Fruit fly (Drosophila melanogaster): ENCODE results near the gene CG11583.

Gene CG11583

dm6 chr3L:4282627-4283026 is at the start of gene CG11583 (continued):
- TF ChIP-seq NfI (GFP tag; optimal IDR thresholded peaks at IDR 0.05) = peak; percentile 52
- TF ChIP-seq Optix (GFP tag; IDR thresholded peaks at IDR 0.05) = no peak
- TF ChIP-seq CG5245 (GFP tag; optimal IDR thresholded peaks at IDR 0.05) = peak; percentile 15
- TF ChIP-seq Opbp (GFP tag; IDR thresholded peaks at IDR 0.05; ENCODE audit: partially characterized antibody) = 0 out of 3 replicates have a peak, but pooled peaks have one; percentile 14
- no peak for TF ChIP-seq rib (GFP tag; IDR thresholded peaks at IDR 0.05)
- TF ChIP-seq CG7839 (tag; optimal IDR thresholded peaks at IDR 0.05) = no peak
- TF ChIP-seq gcm2 (GFP tag; optimal IDR thresholded peaks at IDR 0.05) = no peak
- TF ChIP-seq Oli (tag; optimal IDR thresholded peaks at IDR 0.05) = no peak
- TF ChIP-seq zfh2 (GFP tag; optimal IDR thresholded peaks at IDR 0.05) = peak; percentile 51
- TF ChIP-seq onecut (GFP tag; IDR thresholded peaks at IDR 0.05) = no peak
- TF ChIP-seq Dad (GFP tag; optimal IDR thresholded peaks at IDR 0.05) = peak; percentile 35
- TF ChIP-seq CG12659 (GFP tag; optimal IDR thresholded peaks at IDR 0.05) = peak; percentile 63
- no peak for TF ChIP-seq Nf-YA (GFP tag; IDR thresholded peaks at IDR 0.05)
- no peak for TF ChIP-seq otp (GFP tag; IDR thresholded peaks at IDR 0.05)
- peak; percentile 88 for TF ChIP-seq YL-1 (GFP tag; optimal IDR thresholded peaks at IDR 0.05)
- TF ChIP-seq row (GFP tag; IDR thresholded peaks at IDR 0.05) = peak; percentile 67
- TF ChIP-seq CG12769 (tag; optimal IDR thresholded peaks at IDR 0.05) = no peak
- no peak for TF ChIP-seq Taf1 (GFP tag; IDR thresholded peaks at IDR 0.05)
- peak; percentile 17 for TF ChIP-seq CG3163 (GFP tag; optimal IDR thresholded peaks at IDR 0.05)
- no peak for TF ChIP-seq CG5180 (GFP tag; optimal IDR thresholded peaks at IDR 0.05)
- no peak for TF ChIP-seq hbn (GFP tag; IDR thresholded peaks at IDR 0.05; ENCODE audit: partially characterized antibody)
- TF ChIP-seq Vsx1 (GFP tag; optimal IDR thresholded peaks at IDR 0.05) = no peak
- TF ChIP-seq CG12155 (GFP tag; optimal IDR thresholded peaks at IDR 0.05) = peak; percentile 43
- TF ChIP-seq twi (tag; optimal IDR thresholded peaks at IDR 0.05) = peak; percentile 30
- peak; percentile 18 for TF ChIP-seq CG4282 (GFP tag; optimal IDR thresholded peaks at IDR 0.05)
- no peak for TF ChIP-seq Atf-2 (GFP tag; optimal IDR thresholded peaks at IDR 0.05)
- TF ChIP-seq Hr3 (GFP tag; optimal IDR thresholded peaks at IDR 0.05) = no peak
- TF ChIP-seq CG9609 (GFP tag; optimal IDR thresholded peaks at IDR 0.05) = peak; percentile 38
- no peak for TF ChIP-seq btn (GFP tag; optimal IDR thresholded peaks at IDR 0.05)
- no peak for TF ChIP-seq lilli (GFP tag; optimal IDR thresholded peaks at IDR 0.05)
- TF ChIP-seq chn (GFP tag; optimal IDR thresholded peaks at IDR 0.05) = peak; percentile 38
- no peak for TF ChIP-seq CG8478 (optimal IDR thresholded peaks at IDR 0.05)
- no peak for TF ChIP-seq CG12299 (tag; optimal IDR thresholded peaks at IDR 0.05)
- no peak for TF ChIP-seq gt (GFP tag; IDR thresholded peaks at IDR 0.05)
- peak; percentile 64 for TF ChIP-seq CG1603 (tag; optimal IDR thresholded peaks at IDR 0.05)
- TF ChIP-seq CG9932 (GFP tag; IDR thresholded peaks at IDR 0.05) = peak; percentile 61
- no peak for TF ChIP-seq CG14050 (GFP tag; IDR thresholded peaks at IDR 0.05)
- peak; percentile 99 for TF ChIP-seq CG7928 (GFP tag; optimal IDR thresholded peaks at IDR 0.05)
- no peak for TF ChIP-seq Abd-B (GFP tag; optimal IDR thresholded peaks at IDR 0.05)
- no peak for TF ChIP-seq CG6765 (GFP tag; optimal IDR thresholded peaks at IDR 0.05)
- TF ChIP-seq CG31224 (GFP tag; IDR thresholded peaks at IDR 0.05) = no peak
- TF ChIP-seq CG34224 (GFP tag; IDR thresholded peaks at IDR 0.05; ENCODE audit: partially characterized antibody) = no peak
- TF ChIP-seq dan (GFP tag; IDR thresholded peaks at IDR 0.05) = no peak
- peak; percentile 9; the same call in 1 of the 2 replicates for TF ChIP-seq CG11247 (GFP tag; IDR thresholded peaks at IDR 0.05)
- peak in 1 of 2 experiments; percentile 9 for TF ChIP-seq crp (GFP tag; optimal IDR thresholded peaks at IDR 0.05)
- TF ChIP-seq Gsc (GFP tag; IDR thresholded peaks at IDR 0.05) = no peak
- TF ChIP-seq NFAT (GFP tag; IDR thresholded peaks at IDR 0.05) = peak; percentile 48; the same call in 1 of the 2 replicates
- TF ChIP-seq wdn (GFP tag; IDR thresholded peaks at IDR 0.05) = no peak
- peak; percentile 5 for TF ChIP-seq trem (tag; optimal IDR thresholded peaks at IDR 0.05)
- TF ChIP-seq hth (optimal IDR thresholded peaks at IDR 0.05) = no peak
- no peak for TF ChIP-seq unpg (GFP tag; optimal IDR thresholded peaks at IDR 0.05)
- TF ChIP-seq CG10462 (GFP tag; optimal IDR thresholded peaks at IDR 0.05) = no peak
